Worm (Caenorhabditis elegans) whole organism, L4 larva: Measurements from ENCODE around the gene hlh-1.

Experiments
- egl-27 ChIP-seq: sonication (generic microtip); optimal IDR thresholded peaks from 3 replicates; lab custom pipeline; 2017; ENCODE audit warnings: missing biosample characterization, missing genetic modification reagents, missing genetic modification characterization
- lin-29 ChIP-seq: fragments of 200-800 bp; sonication (Bioruptor generic); IDR thresholded peaks from 2 replicates; pipeline ENCODE4 v1.3.6; 2022; ENCODE audit warnings: missing genetic modification reagents, missing genetic modification characterization, missing compliant biosample characterization
- mep-1 ChIP-seq: fragments of 150-350 bp; sonication (generic microtip); optimal IDR thresholded peaks from 3 replicates; lab custom pipeline; 2014; ENCODE audit warnings: missing biosample characterization, missing genetic modification characterization
- mxl-2 ChIP-seq: fragments of 200-800 bp; sonication (Bioruptor generic); conservative IDR thresholded peaks from 2 replicates; pipeline ENCODE4 v1.3.6; 2022; ENCODE audit warnings: missing genetic modification reagents, missing genetic modification characterization, missing compliant biosample characterization
- unc-130 ChIP-seq: sonication (generic microtip); optimal IDR thresholded peaks from 2 replicates; lab custom pipeline; 2016; ENCODE audit warnings: missing genetic modification reagents, missing genetic modification characterization, missing compliant biosample characterization
- zag-1 ChIP-seq: fragments of 150-350 bp; optimal IDR thresholded peaks from 2 replicates; lab custom pipeline; 2014; ENCODE audit warnings: missing biosample characterization, missing genetic modification characterization
- zfp-2 ChIP-seq: sonication (generic microtip); optimal IDR thresholded peaks from 2 replicates; lab custom pipeline; 2016; ENCODE audit warnings: mild to moderate bottlenecking, missing genetic modification characterization, missing compliant biosample characterization

DNA sequence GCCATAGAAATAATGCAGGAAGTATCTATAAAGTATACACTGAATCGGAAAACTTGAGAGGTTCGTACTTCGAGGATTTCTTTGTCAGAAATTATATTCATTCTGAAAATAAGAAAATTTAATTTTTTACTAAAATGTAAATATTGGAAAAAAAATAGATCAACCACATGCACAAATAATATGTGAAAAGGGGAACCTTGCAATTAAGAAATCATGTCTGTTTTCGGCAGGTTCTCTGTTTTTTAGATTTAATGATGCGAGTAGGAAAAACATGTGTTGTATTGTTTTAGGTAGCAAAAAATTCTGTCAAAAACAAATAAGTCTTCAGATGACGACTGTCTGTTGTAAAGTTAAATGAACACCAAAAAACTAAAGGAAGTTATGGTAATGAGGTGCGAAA, 18.8 kb downstream of the hlh-1 start, which contains the start of gene sra-33:
- no peak for TF ChIP-seq mep-1 (tag; lab: Kevin White, UChicago)
- TF ChIP-seq lin-29 (GFP tag; lab: Robert Waterston, UW) = no peak
- no peak for TF ChIP-seq egl-27
- no peak for TF ChIP-seq mxl-2 (GFP tag; lab: Robert Waterston, UW)
- TF ChIP-seq zag-1 (tag; lab: Kevin White, UChicago) = no peak
- TF ChIP-seq zfp-2 (tag; lab: Kevin White, UChicago) = no peak
- TF ChIP-seq unc-130 (GFP tag; lab: Kevin White, UChicago) = no peak
